Fruit fly (Drosophila melanogaster): ENCODE data around the gene beat-VII.

DNA sequence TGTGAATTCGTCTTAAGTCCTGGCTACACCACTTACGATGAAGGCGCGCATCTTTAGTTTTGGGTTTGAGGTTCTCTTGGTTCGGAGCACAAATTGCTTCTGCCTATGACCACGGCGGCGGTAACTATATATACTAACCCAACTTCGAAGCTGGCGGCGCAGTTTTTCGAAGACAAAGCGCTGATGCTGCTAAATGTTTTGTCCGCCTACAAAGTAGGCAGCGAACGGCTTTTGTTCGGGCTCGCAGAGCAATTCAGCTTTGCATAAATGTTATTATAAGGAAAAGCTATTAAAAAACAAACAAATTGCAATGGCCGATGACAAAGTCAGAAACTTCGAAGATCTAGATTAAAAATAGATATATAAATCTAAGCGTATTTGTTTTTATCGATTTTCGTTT lies 56.2 kb downstream of the beat-VII start, which contains the start of gene TwdlL:
- TF ChIP-seq acj6 (GFP tag; optimal IDR thresholded peaks at IDR 0.05) (no peak), Blimp-1 (GFP tag; optimal IDR thresholded peaks at IDR 0.05) (no peak), CG15336 (GFP tag; IDR thresholded peaks at IDR 0.05) (no peak), vri (GFP tag; optimal IDR thresholded peaks at IDR 0.05) (no peak), Met (GFP tag; optimal IDR thresholded peaks at IDR 0.05) (no peak), salr (GFP tag; optimal IDR thresholded peaks at IDR 0.05) (no peak), Eip78C (GFP tag) (no peak), CG6854 (GFP tag; optimal IDR thresholded peaks at IDR 0.05) (no peak), CG11902 (GFP tag; optimal IDR thresholded peaks at IDR 0.05) (no peak), CG34406 (GFP tag; optimal IDR thresholded peaks at IDR 0.05) (no peak), CG3919 (GFP tag; optimal IDR thresholded peaks at IDR 0.05) (no peak), ss (GFP tag; optimal IDR thresholded peaks at IDR 0.05) (no peak)

All from whole organism, prepupa.